Fruit fly (Drosophila melanogaster): ENCODE measurements around the gene Hsp67Bc.

dm6 chr3L:9380344-9380849, 8.1 kb upstream of the Hsp67Bc start:
- TF ChIP-seq CTCF (optimal IDR thresholded peaks at IDR 0.05) (no peak), CG8478 (optimal IDR thresholded peaks at IDR 0.05) (no peak)

Data from S2 (cell line).